Worm (Caenorhabditis elegans) whole organism, L1 larva: ENCODE measurements around the gene C34C6.3.

Experiments used
- C34B4.2 ChIP-seq: sonication (generic microtip); optimal IDR thresholded peaks from 2 replicates; lab custom pipeline; 2017; ENCODE audit warnings: mild to moderate bottlenecking, missing genetic modification characterization, missing compliant biosample characterization
- aha-1 ChIP-seq: fragments of 150-350 bp; optimal IDR thresholded peaks from 2 replicates; lab custom pipeline; 2014; ENCODE audit warnings: missing biosample characterization, missing genetic modification characterization
- alr-1 ChIP-seq: fragments of 200-800 bp; sonication (Bioruptor generic); optimal IDR thresholded peaks from 2 replicates; lab custom pipeline; 2018; ENCODE audit warnings: borderline replicate concordance, mild to moderate bottlenecking, missing genetic modification characterization, missing compliant biosample characterization
- blmp-1 ChIP-seq: fragments of 150-350 bp; optimal IDR thresholded peaks from 2 replicates; lab custom pipeline; 2014; ENCODE audit warnings: missing biosample characterization, missing genetic modification characterization
- ceh-63 ChIP-seq: fragments of 200-800 bp; sonication (Bioruptor generic); optimal IDR thresholded peaks from 2 replicates; lab custom pipeline; 2018; ENCODE audit warnings: mild to moderate bottlenecking, missing genetic modification characterization, missing compliant biosample characterization
- ceh-8 ChIP-seq: fragments of 200-800 bp; sonication (Bioruptor generic); optimal IDR thresholded peaks from 2 replicates; lab custom pipeline; 2018; ENCODE audit warnings: mild to moderate bottlenecking, missing genetic modification characterization, moderate library complexity, missing compliant biosample characterization
- ceh-82 ChIP-seq, 3 experiments: fragments of 150-350 bp in 1 of 3; sonication (generic microtip) in 2 of 3; optimal IDR thresholded peaks; 2 replicates each; lab custom pipeline; 2014 to 2017; ENCODE audit warnings: missing biosample characterization in 3 of 3, missing genetic modification characterization in 3 of 3
- ceh-90 ChIP-seq: sonication (generic microtip); optimal IDR thresholded peaks from 2 replicates; lab custom pipeline; 2016; ENCODE audit warnings: missing genetic modification characterization, missing compliant biosample characterization
- ces-1 ChIP-seq: fragments of 150-350 bp; optimal IDR thresholded peaks from 2 replicates; lab custom pipeline; 2014; ENCODE audit warnings: missing biosample characterization, missing genetic modification reagents, missing genetic modification characterization
- dsc-1 ChIP-seq: sonication (generic microtip); optimal IDR thresholded peaks from 2 replicates; lab custom pipeline; 2016; ENCODE audit warnings: mild to moderate bottlenecking, missing genetic modification characterization, missing compliant biosample characterization
- efl-1 ChIP-seq, 4 experiments: fragments of 150-350 bp; optimal IDR thresholded peaks in 3 of 4; peaks in 1 of 4; 1 replicate in 1 of 4; 2 replicates in 3 of 4; lab custom pipeline; 2014; ENCODE audit warnings: missing biosample characterization in 2 of 4, missing genetic modification characterization in 2 of 4, missing genetic modification reagents in 2 of 4
- egl-13 ChIP-seq: sonication (generic microtip); optimal IDR thresholded peaks from 2 replicates; lab custom pipeline; 2016; ENCODE audit warnings: missing genotype, missing genetic modification reagents, missing genetic modification characterization, missing compliant biosample characterization
- elt-2 ChIP-seq: sonication (generic microtip); optimal IDR thresholded peaks from 2 replicates; lab custom pipeline; 2016; ENCODE audit warnings: missing genetic modification characterization, mild to moderate bottlenecking, inconsistent platforms, missing compliant biosample characterization, missing genetic modification reagents
- fkh-10 ChIP-seq: sonication (generic microtip); optimal IDR thresholded peaks from 2 replicates; lab custom pipeline; 2017; ENCODE audit warnings: missing biosample characterization, missing genetic modification reagents, missing genetic modification characterization
- hpl-2 ChIP-seq: fragments of 150-350 bp; optimal IDR thresholded peaks from 2 replicates; lab custom pipeline; 2014; ENCODE audit warnings: missing biosample characterization, missing genetic modification reagents, missing genetic modification characterization
- jun-1 ChIP-seq: fragments of 150-350 bp; optimal IDR thresholded peaks from 2 replicates; lab custom pipeline; 2014; ENCODE audit warnings: missing biosample characterization, missing genetic modification reagents, missing genetic modification characterization
- lin-14 ChIP-seq: fragments of 200-800 bp; sonication (Bioruptor generic); optimal IDR thresholded peaks from 2 replicates; lab custom pipeline; 2018; ENCODE audit warnings: mild to moderate bottlenecking, missing genetic modification characterization, moderate library complexity, missing compliant biosample characterization
- lin-35 ChIP-seq, 2 experiments: fragments of 150-350 bp; optimal IDR thresholded peaks; 2 replicates each; lab custom pipeline; 2014; ENCODE audit warnings: missing biosample characterization in 2 of 2, missing genetic modification characterization in 2 of 2, missing genetic modification reagents in 2 of 2
- lsy-2 ChIP-seq, 2 experiments: fragments of 150-350 bp; optimal IDR thresholded peaks; 2 replicates each; lab custom pipeline; 2014; ENCODE audit warnings: missing biosample characterization in 2 of 2, missing genetic modification characterization in 2 of 2
- mdl-1 ChIP-seq, 2 experiments: fragments of 150-350 bp; optimal IDR thresholded peaks; 2 replicates each; lab custom pipeline; 2014 to 2017; ENCODE audit warnings: missing biosample characterization in 2 of 2, missing genetic modification characterization in 2 of 2, inconsistent platforms in 1 of 2
- mep-1 ChIP-seq: fragments of 150-350 bp; optimal IDR thresholded peaks from 2 replicates; lab custom pipeline; 2014; ENCODE audit warnings: missing biosample characterization, missing genetic modification characterization
- nhr-12 ChIP-seq: sonication (generic microtip); optimal IDR thresholded peaks from 2 replicates; lab custom pipeline; 2017; ENCODE audit warnings: missing biosample characterization, missing genetic modification characterization
- nhr-19 ChIP-seq: fragments of 200-800 bp; sonication (Bioruptor generic); conservative IDR thresholded peaks from 2 replicates; pipeline ENCODE4 v1.3.6; 2022; ENCODE audit warnings: missing genetic modification characterization, missing compliant biosample characterization
- nhr-20 ChIP-seq: sonication (generic microtip); optimal IDR thresholded peaks from 2 replicates; lab custom pipeline; 2016; ENCODE audit warnings: mild to moderate bottlenecking, missing genetic modification characterization, missing compliant biosample characterization
- nhr-47 ChIP-seq: sonication (generic microtip); optimal IDR thresholded peaks from 2 replicates; lab custom pipeline; 2016; ENCODE audit warnings: mild to moderate bottlenecking, missing genetic modification characterization, moderate library complexity, missing compliant biosample characterization
- nhr-71 ChIP-seq: sonication (generic microtip); optimal IDR thresholded peaks from 2 replicates; lab custom pipeline; 2016; ENCODE audit warnings: mild to moderate bottlenecking, missing genetic modification characterization, moderate library complexity, missing compliant biosample characterization
- pag-3 ChIP-seq: sonication (generic microtip); optimal IDR thresholded peaks from 2 replicates; lab custom pipeline; 2017; ENCODE audit warnings: missing genetic modification characterization, mild to moderate bottlenecking, missing compliant biosample characterization, antibody characterized with exemption, borderline replicate concordance; ENCODE audit not compliant: insufficient read depth
- rnt-1 ChIP-seq: sonication (generic microtip); optimal IDR thresholded peaks from 2 replicates; lab custom pipeline; 2016; ENCODE audit warnings: mild to moderate bottlenecking, missing genetic modification characterization, moderate library complexity, missing compliant biosample characterization
- skn-1 ChIP-seq: fragments of 150-350 bp; optimal IDR thresholded peaks from 2 replicates; lab custom pipeline; 2014; ENCODE audit warnings: missing biosample characterization, missing genetic modification characterization
- snpc-4 ChIP-seq: fragments of 150-350 bp; optimal IDR thresholded peaks from 2 replicates; lab custom pipeline; 2014; ENCODE audit warnings: missing biosample characterization, missing genetic modification characterization
- sup-37 ChIP-seq: fragments of 200-800 bp; sonication (Bioruptor generic); optimal IDR thresholded peaks from 2 replicates; lab custom pipeline; 2018; ENCODE audit warnings: mild to moderate bottlenecking, missing genetic modification characterization, missing compliant biosample characterization
- swsn-7 ChIP-seq: sonication (generic microtip); optimal IDR thresholded peaks from 2 replicates; lab custom pipeline; 2016; ENCODE audit warnings: missing genetic modification characterization, missing compliant biosample characterization
- tlp-1 ChIP-seq: fragments of 150-350 bp; optimal IDR thresholded peaks from 2 replicates; lab custom pipeline; 2014; ENCODE audit warnings: missing biosample characterization, missing genetic modification characterization
- unc-130 ChIP-seq: fragments of 150-350 bp; optimal IDR thresholded peaks from 2 replicates; lab custom pipeline; 2017; ENCODE audit warnings: missing biosample characterization, missing genetic modification characterization, inconsistent platforms
- unc-86 ChIP-seq: sonication (generic microtip); optimal IDR thresholded peaks from 2 replicates; lab custom pipeline; 2016; ENCODE audit warnings: missing genetic modification characterization, missing compliant biosample characterization
- zag-1 ChIP-seq: fragments of 150-350 bp; optimal IDR thresholded peaks from 2 replicates; lab custom pipeline; 2014; ENCODE audit warnings: missing biosample characterization, missing genetic modification characterization
- zip-4 ChIP-seq: fragments of 200-800 bp; sonication (Bioruptor generic); optimal IDR thresholded peaks from 2 replicates; lab custom pipeline; 2018; ENCODE audit warnings: mild to moderate bottlenecking, missing genetic modification characterization, moderate library complexity, missing compliant biosample characterization
- ztf-11 ChIP-seq, 2 experiments: sonication (generic microtip); optimal IDR thresholded peaks; 2 replicates each; lab custom pipeline; 2016 to 2017; ENCODE audit warnings: missing genetic modification characterization in 2 of 2, missing biosample characterization in 1 of 2, missing compliant biosample characterization in 1 of 2

The C34C6.3 gene

DNA sequence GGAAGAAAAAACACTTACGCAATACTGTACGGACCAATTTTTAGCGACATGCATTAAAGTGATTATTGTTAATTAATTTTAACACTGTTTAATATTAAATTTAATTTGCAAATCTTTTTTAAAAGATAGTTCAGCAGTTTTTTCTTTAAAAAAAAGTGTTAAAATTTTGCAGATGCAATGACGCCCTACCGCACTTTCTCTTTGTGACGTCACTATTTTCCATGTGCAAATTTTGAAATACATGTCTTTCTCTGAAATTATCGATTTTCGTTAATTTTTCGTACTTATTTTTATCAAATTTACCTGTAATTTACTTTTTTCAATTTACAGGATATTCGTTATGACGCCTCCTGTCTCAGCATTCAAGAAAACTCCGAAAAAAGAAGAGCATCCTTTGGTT lies 30.2 kb upstream of the C34C6.3 start, which contains the start of the genes piga-1 and eif-2Bepsilon (continued):
- TF ChIP-seq rnt-1 (no peak), ceh-8 (no peak), nhr-47 (tag; lab: Kevin White, UChicago) (peak; percentile 28), lin-14 (GFP tag; lab: Kevin White, UChicago) (peak; percentile 63), tlp-1 (tag; lab: Kevin White, UChicago) (no peak), zag-1 (no peak)

ce11 chrII:8664533-8664932 lies 27.2 kb upstream of the C34C6.3 start, which contains the start of gene etc-1:
Gene etc-1 (plus strand): TSS chrII:8664833.
- TF ChIP-seq unc-86 (tag; lab: Kevin White, UChicago) (no peak), snpc-4 (tag; lab: Kevin White, UChicago) (no peak)
- TF ChIP-seq, all 84 proteins: peak for 0

ce11 chrII:8668871-8669270 lies 22.8 kb upstream of the C34C6.3 start:
- no peak for TF ChIP-seq dsc-1 (tag; lab: Kevin White, UChicago)
- no peak for TF ChIP-seq efl-1 (optimal IDR thresholded peaks at IDR 0.05; lab: Kevin White, UChicago)
- peak in 1 of 2 experiments; percentile 74 for TF ChIP-seq efl-1 (GFP tag; optimal IDR thresholded peaks at IDR 0.05 in 1 of 2; lab: Kevin White, UChicago)

DNA sequence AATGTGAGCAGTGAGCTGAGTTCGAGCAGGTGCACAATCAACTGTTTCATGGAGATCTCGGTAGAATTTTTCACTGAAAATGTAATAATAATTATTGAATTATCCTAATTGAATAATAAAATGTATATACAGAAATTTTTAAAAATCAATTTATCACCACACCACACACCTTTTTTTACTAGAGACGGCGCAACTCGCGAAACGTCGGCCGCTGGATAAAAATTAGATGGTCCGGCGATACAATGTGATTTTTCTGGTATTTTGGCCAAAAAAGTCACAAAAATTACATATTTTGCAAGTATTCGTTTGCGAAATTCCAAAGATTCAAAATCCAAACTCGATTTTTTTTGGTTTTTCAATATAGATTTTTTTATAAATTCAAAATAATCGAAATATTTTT lies 20.9 kb upstream of the C34C6.3 start:
- TF ChIP-seq sup-37 (no peak), nhr-47 (tag; lab: Kevin White, UChicago) (no peak), hpl-2 (GFP tag; lab: Kevin White, UChicago) (no peak), blmp-1 (tag; lab: Kevin White, UChicago) (no peak), nhr-12 (no peak), efl-1 (optimal IDR thresholded peaks at IDR 0.05; lab: Kevin White, UChicago) (no peak), efl-1 (GFP tag; optimal IDR thresholded peaks at IDR 0.05 in 1 of 2; lab: Kevin White, UChicago) (peak in 1 of 2 experiments; percentile 79)

ce11 chrII:8675369-8675768 lies 16.3 kb upstream of the C34C6.3 start:
- TF ChIP-seq mdl-1 (tag; optimal IDR thresholded peaks at IDR 0.05; lab: Kevin White, UChicago) (no peak), nhr-20 (tag; lab: Kevin White, UChicago) (no peak), unc-130 (tag; lab: Kevin White, UChicago) (no peak), zip-4 (GFP tag; lab: Kevin White, UChicago) (peak; percentile 17), lin-14 (GFP tag; lab: Kevin White, UChicago) (peak; percentile 41), lsy-2 (tag; optimal IDR thresholded peaks at IDR 0.05; lab: Kevin White, UChicago) (peak in 1 of 2 experiments; percentile 19), nhr-71 (peak; percentile 2), ceh-63 (GFP tag; lab: Kevin White, UChicago) (no peak), skn-1 (tag; lab: Kevin White, UChicago) (peak; percentile 59), blmp-1 (tag; lab: Kevin White, UChicago) (peak; percentile 34)

- TF ChIP-seq tlp-1 (tag; lab: Kevin White, UChicago) (peak; percentile 19), lin-14 (GFP tag; lab: Kevin White, UChicago) (peak; percentile 6), elt-2 (tag; lab: Kevin White, UChicago) (peak; percentile 55), ztf-11 (tag; optimal IDR thresholded peaks at IDR 0.05; lab: Kevin White, UChicago) (no peak)
- TF ChIP-seq, all 84 proteins: peak for 3
These were observed 11.9 kb upstream of the C34C6.3 start for ce11 chrII:8679799-8680198.

- TF ChIP-seq C34B4.2 = no peak
- peak; percentile 50 for TF ChIP-seq unc-86 (tag; lab: Kevin White, UChicago)
- TF ChIP-seq fkh-10 (GFP tag; lab: Kevin White, UChicago) = no peak
- TF ChIP-seq ztf-11 (tag; optimal IDR thresholded peaks at IDR 0.05; lab: Kevin White, UChicago) = peak in 1 of 2 experiments; percentile 24
- TF ChIP-seq egl-13 = peak; percentile 21
- no peak for TF ChIP-seq jun-1
- TF ChIP-seq ces-1 (GFP tag; lab: Kevin White, UChicago) = no peak
- TF ChIP-seq pag-3 (tag; lab: Kevin White, UChicago) = no peak
- TF ChIP-seq ceh-90 = no peak
- TF ChIP-seq swsn-7 (tag; lab: Kevin White, UChicago) = peak; percentile 67
- TF ChIP-seq mep-1 (tag; lab: Kevin White, UChicago) = peak; percentile 76
- peak; percentile 67 for TF ChIP-seq dsc-1 (tag; lab: Kevin White, UChicago)
- peak; percentile 39 to 57 (median 44) for TF ChIP-seq ceh-82 (tag; optimal IDR thresholded peaks at IDR 0.05; lab: Kevin White, UChicago)
- peak; percentile 76 for TF ChIP-seq nhr-71
- peak; percentile 69 to 79 for TF ChIP-seq lsy-2 (tag; optimal IDR thresholded peaks at IDR 0.05; lab: Kevin White, UChicago)
- TF ChIP-seq aha-1 = no peak
- peak; percentile 1 to 52 for TF ChIP-seq lin-35 (GFP tag; optimal IDR thresholded peaks at IDR 0.05; lab: Kevin White, UChicago)
- TF ChIP-seq alr-1 = no peak
- TF ChIP-seq nhr-19 (GFP tag; lab: Robert Waterston, UW) = peak; percentile 21; the same call in 1 of the 2 replicates
- no peak for TF ChIP-seq zip-4 (GFP tag; lab: Kevin White, UChicago)
These were observed 7.8 kb upstream of the C34C6.3 start for ce11 chrII:8683933-8684332.
